Fruit fly (Drosophila melanogaster) whole organism, pupa: ENCODE measurements around the gene CG42538.

Experiments
- CG10348 ChIP-seq: fragments of 200-800 bp; sonication (Bioruptor generic); IDR thresholded peaks from 2 replicates; pipeline ENCODE4 v1.3.6; 2022; ENCODE audit warnings: missing biosample characterization, missing genetic modification characterization
- CG13204 ChIP-seq: fragments of 200-800 bp; sonication (Bioruptor generic); optimal IDR thresholded peaks from 2 replicates; lab custom pipeline; 2018; ENCODE audit warnings: missing biosample characterization, mild to moderate bottlenecking, missing genetic modification characterization, moderate library complexity
- CG15710 ChIP-seq: fragments of 200-800 bp; sonication (Bioruptor generic); optimal IDR thresholded peaks from 2 replicates; lab custom pipeline; 2018; ENCODE audit warnings: missing biosample characterization, mild to moderate bottlenecking, missing genetic modification characterization, moderate library complexity
- CG32121 ChIP-seq: fragments of 200-800 bp; sonication (Bioruptor generic); IDR thresholded peaks from 2 replicates; pipeline ENCODE4 v1.3.6; 2022; ENCODE audit warnings: missing biosample characterization, missing genetic modification characterization
- CG4496 ChIP-seq: fragments of 200-800 bp; sonication (Bioruptor generic); IDR thresholded peaks from 3 replicates; pipeline ENCODE4 v1.3.6; 2022; ENCODE audit warnings: missing biosample characterization, missing genetic modification characterization
- CG8159 ChIP-seq: fragments of 200-800 bp; sonication (Bioruptor generic); optimal IDR thresholded peaks from 3 replicates; lab custom pipeline; 2018; ENCODE audit warnings: missing biosample characterization, mild to moderate bottlenecking, missing genetic modification characterization, moderate library complexity
- EcR ChIP-seq: fragments of 200-800 bp; sonication (Bioruptor generic); optimal IDR thresholded peaks from 3 replicates; lab custom pipeline; 2019; ENCODE audit warnings: missing biosample characterization, missing genetic modification characterization, mild to moderate bottlenecking, moderate library complexity, missing genetic modification reagents

DNA sequence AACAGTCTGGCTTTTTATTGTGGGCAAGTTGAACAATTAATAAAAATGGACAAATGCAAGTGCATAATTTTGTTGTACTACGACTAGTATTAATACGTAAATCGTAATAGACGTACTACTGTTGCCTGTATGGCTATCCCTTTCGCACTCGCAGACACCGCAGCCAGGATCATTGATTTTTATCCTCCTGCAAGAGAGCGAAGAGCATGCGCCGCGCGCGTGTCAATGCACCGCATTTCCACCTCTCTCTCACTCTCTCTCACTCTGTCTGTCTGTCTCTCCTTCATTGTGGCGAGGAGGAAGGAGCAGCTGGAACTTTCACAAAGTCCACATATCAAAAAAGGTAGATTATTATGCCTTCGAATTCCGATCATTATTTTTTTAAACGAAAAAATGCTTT lies 12.8 kb downstream of the CG42538 start:
- TF ChIP-seq CG8159: no peak
- no peak for TF ChIP-seq CG13204 (GFP tag; lab: Kevin White, UChicago)
- TF ChIP-seq CG10348 (GFP tag; lab: Robert Waterston, UW): no peak
- peak; percentile 93 for TF ChIP-seq EcR (GFP tag; lab: Kevin White, UChicago)
- TF ChIP-seq CG32121 (GFP tag; lab: Robert Waterston, UW): no peak
- no peak for TF ChIP-seq CG15710 (tag; lab: Kevin White, UChicago)
- TF ChIP-seq CG4496 (GFP tag; lab: Robert Waterston, UW): 0 out of 3 replicates have a peak, but pooled peaks have one; percentile 22
